Fruit fly (Drosophila melanogaster) whole organism, embryonic: ENCODE data around the gene CG14650.
A peak's percentile ranks its signal among the peaks of the same experiment; 100 is the strongest.

Experiments
- Bdp1 ChIP-seq: fragments of 200-800 bp; sonication (Bioruptor generic); optimal IDR thresholded peaks from 3 replicates; lab custom pipeline; 2016; ENCODE audit warnings: missing biosample characterization, missing genetic modification characterization
- CG10366 ChIP-seq: fragments of 200-800 bp; sonication (Bioruptor generic); IDR thresholded peaks from 2 replicates; pipeline ENCODE4 v1.3.6; 2022; ENCODE audit warnings: missing biosample characterization, missing genetic modification characterization
- CG10462 ChIP-seq: fragments of 200-800 bp; sonication (Bioruptor generic); optimal IDR thresholded peaks from 2 replicates; lab custom pipeline; 2016; ENCODE audit warnings: missing biosample characterization, missing genetic modification characterization
- CG2116 ChIP-seq: fragments of 200-800 bp; sonication (Bioruptor generic); optimal IDR thresholded peaks from 3 replicates; lab custom pipeline; 2018; ENCODE audit warnings: missing biosample characterization, mild to moderate bottlenecking, missing genetic modification characterization
- CG7963 ChIP-seq: fragments of 200-800 bp; sonication (Bioruptor generic); IDR thresholded peaks from 3 replicates; pipeline ENCODE4 v1.3.6; 2022; ENCODE audit warnings: missing biosample characterization, missing genetic modification characterization; ENCODE audit not compliant: partially characterized antibody
- CG8765 ChIP-seq: fragments of 200-800 bp; sonication (Bioruptor generic); IDR thresholded peaks from 2 replicates; pipeline ENCODE4 v1.3.6; 2022; ENCODE audit warnings: missing biosample characterization, missing genetic modification characterization
- Deaf1 ChIP-seq: fragments of 200-800 bp; optimal IDR thresholded peaks from 3 replicates; lab custom pipeline; 2019; ENCODE audit warnings: missing biosample characterization, mild to moderate bottlenecking, missing genetic modification characterization, moderate library complexity
- NFAT ChIP-seq: fragments of 200-800 bp; sonication (Bioruptor generic); IDR thresholded peaks from 2 replicates; pipeline ENCODE4 v1.3.6; 2022; ENCODE audit warnings: missing biosample characterization, missing genetic modification characterization
- cas ChIP-seq: fragments of 200-800 bp; sonication (Bioruptor generic); IDR thresholded peaks from 2 replicates; pipeline ENCODE4 v1.3.6; 2022; ENCODE audit warnings: missing biosample characterization, missing genetic modification characterization

- 0 out of 2 replicates have a peak, but pooled peaks have one; percentile 28 for TF ChIP-seq NFAT (GFP tag; lab: Robert Waterston, UW)
- peak; percentile 46; the same call in 1 of the 3 replicates for TF ChIP-seq CG7963 (GFP tag; lab: Robert Waterston, UW)
- TF ChIP-seq CG8765, result peak; percentile 36; the same call in 1 of the 2 replicates
- TF ChIP-seq CG2116 (GFP tag; lab: Kevin White, UChicago), result peak; percentile 33
- no peak for TF ChIP-seq CG10366
- no peak for TF ChIP-seq Bdp1 (GFP tag; lab: Kevin White, UChicago)
- no peak for TF ChIP-seq CG10462 (GFP tag; lab: Kevin White, UChicago)
- TF ChIP-seq Deaf1 (tag; lab: Kevin White, UChicago), result peak; percentile 64
- 0 out of 2 replicates have a peak, but pooled peaks have one; percentile 28 for TF ChIP-seq cas (GFP tag; lab: Robert Waterston, UW)
Observed at dm6 chr3R:4453213-4453956, 16.2 kb downstream of the CG14650 start.
